Fruit fly (Drosophila melanogaster) whole organism: ENCODE measurements around the gene JYalpha.

Source experiments
- CG8478 ChIP-seq: fragments of >200 bp; optimal IDR thresholded peaks from 2 replicates; lab custom pipeline; 2018; ENCODE audit warnings: inconsistent platforms
- EcR ChIP-seq, 2 experiments: fragments of >200 bp; optimal IDR thresholded peaks; 2 replicates each; lab custom pipeline; 2017; ENCODE audit warnings: missing biosample characterization in 2 of 2, missing genetic modification characterization in 2 of 2, missing genetic modification reagents in 2 of 2
- usp ChIP-seq: fragments of >200 bp; optimal IDR thresholded peaks from 2 replicates; lab custom pipeline; 2017; ENCODE audit warnings: missing biosample characterization, missing genetic modification characterization, mixed read lengths

DNA sequence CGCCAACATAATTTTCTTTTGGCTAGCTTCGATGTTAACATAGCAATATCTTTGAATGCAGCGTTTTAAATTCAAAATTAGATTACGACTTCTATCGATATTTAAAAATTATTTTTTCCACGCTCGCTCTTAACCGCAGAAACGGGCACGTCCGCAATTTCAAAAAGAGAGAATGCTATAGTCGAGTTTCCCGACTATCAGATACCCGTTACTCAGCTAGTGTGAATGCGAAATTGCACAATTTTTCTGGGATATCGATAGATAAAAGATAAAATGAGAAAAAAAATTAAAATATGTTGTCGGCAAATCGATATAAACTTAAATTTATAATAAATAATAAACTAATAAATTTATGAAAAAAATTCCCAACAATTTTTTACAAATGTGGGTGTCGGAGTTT is 54.0 kb downstream of the JYalpha start:
- no peak for TF ChIP-seq CG8478 (lab: Kevin White, UChicago)
- no peak for TF ChIP-seq EcR (GFP tag; optimal IDR thresholded peaks at IDR 0.05; lab: Kevin White, UChicago)
- no peak for TF ChIP-seq usp (GFP tag; lab: Kevin White, UChicago)
